Worm (Caenorhabditis elegans): ENCODE measurements around the gene B0454.5.

ce11 chrII:3062222-3062621 lies 23.6 kb downstream of the B0454.5 start:
- TF ChIP-seq snpc-4 (tag; optimal IDR thresholded peaks at IDR 0.05), result no peak
- no peak for TF ChIP-seq unc-62 (GFP tag; optimal IDR thresholded peaks at IDR 0.05)
- TF ChIP-seq skn-1 (tag; optimal IDR thresholded peaks at IDR 0.05), result no peak
- TF ChIP-seq ceh-8 (GFP tag; optimal IDR thresholded peaks at IDR 0.05), result no peak
- TF ChIP-seq egl-27 (tag; optimal IDR thresholded peaks at IDR 0.05), result no peak
- no peak for TF ChIP-seq ztf-11 (tag; optimal IDR thresholded peaks at IDR 0.05)
- TF ChIP-seq fos-1 (tag; optimal IDR thresholded peaks at IDR 0.05), result no peak
- no peak for TF ChIP-seq irx-1 (tag; optimal IDR thresholded peaks at IDR 0.05)
